Fruit fly (Drosophila melanogaster) whole organism, embryonic: ENCODE measurements around the gene CG32276.
A peak's percentile ranks its signal among the peaks of the same experiment; 100 is the strongest.

Experiments used
- Ada2b ChIP-seq: fragments of 200-800 bp; sonication (Bioruptor generic); IDR thresholded peaks from 2 replicates; pipeline ENCODE4 v1.3.6; 2022; ENCODE audit warnings: missing biosample characterization, missing genetic modification characterization
- B-H1 ChIP-seq: fragments of 200-800 bp; sonication (Bioruptor generic); IDR thresholded peaks from 3 replicates; pipeline ENCODE4 v1.3.6; 2022; ENCODE audit warnings: missing biosample characterization, missing genetic modification characterization
- C15 ChIP-seq: fragments of 200-800 bp; sonication (Bioruptor generic); IDR thresholded peaks from 3 replicates; pipeline ENCODE4 v1.3.6; 2022; ENCODE audit warnings: missing biosample characterization, missing genetic modification characterization
- CG11695 ChIP-seq: fragments of 200-800 bp; sonication (Bioruptor generic); IDR thresholded peaks from 3 replicates; pipeline ENCODE4 v1.3.6; 2022; ENCODE audit warnings: missing biosample characterization, missing genetic modification characterization
- CG12659 ChIP-seq: fragments of 200-800 bp; sonication (Bioruptor generic); optimal IDR thresholded peaks from 3 replicates; lab custom pipeline; 2017; ENCODE audit warnings: mild to moderate bottlenecking, missing biosample characterization, missing genetic modification reagents, missing genetic modification characterization
- CG12769 ChIP-seq: fragments of 200-800 bp; sonication (Bioruptor generic); optimal IDR thresholded peaks from 2 replicates; lab custom pipeline; 2019; ENCODE audit warnings: missing biosample characterization, mild to moderate bottlenecking, missing genetic modification characterization, moderate library complexity
- CG13123 ChIP-seq: fragments of 200-800 bp; sonication (Bioruptor generic); optimal IDR thresholded peaks from 2 replicates; lab custom pipeline; 2016; ENCODE audit warnings: missing biosample characterization, missing genetic modification characterization
- CG14050 ChIP-seq: fragments of 200-800 bp; sonication (Bioruptor generic); IDR thresholded peaks from 3 replicates; pipeline ENCODE4 v1.3.6; 2022; ENCODE audit warnings: missing biosample characterization, missing genetic modification characterization
- CG15479 ChIP-seq: fragments of 200-800 bp; sonication (Bioruptor generic); optimal IDR thresholded peaks from 3 replicates; lab custom pipeline; 2019; ENCODE audit warnings: missing biosample characterization, mild to moderate bottlenecking, missing genetic modification characterization, moderate library complexity
- CG1647 ChIP-seq: fragments of 200-800 bp; sonication (Bioruptor generic); optimal IDR thresholded peaks from 3 replicates; lab custom pipeline; 2016; ENCODE audit warnings: missing biosample characterization, missing genetic modification characterization
- CG17912 ChIP-seq: fragments of 200-800 bp; sonication (Bioruptor generic); optimal IDR thresholded peaks from 2 replicates; lab custom pipeline; 2018; ENCODE audit warnings: missing biosample characterization, mild to moderate bottlenecking, missing genetic modification characterization
- CG18764 ChIP-seq: fragments of 200-800 bp; sonication (Bioruptor generic); optimal IDR thresholded peaks from 3 replicates; lab custom pipeline; 2016; ENCODE audit warnings: missing biosample characterization, missing genetic modification characterization
- CG31441 ChIP-seq: fragments of 200-800 bp; sonication (Bioruptor generic); IDR thresholded peaks from 2 replicates; pipeline ENCODE4 v1.3.6; 2022; ENCODE audit warnings: missing biosample characterization, missing genetic modification characterization
- CG33557 ChIP-seq: fragments of 200-800 bp; sonication (Bioruptor generic); optimal IDR thresholded peaks from 2 replicates; lab custom pipeline; 2019; ENCODE audit warnings: missing biosample characterization, mild to moderate bottlenecking, missing genetic modification characterization, moderate library complexity
- CG3847 ChIP-seq: fragments of 200-800 bp; sonication (Bioruptor generic); IDR thresholded peaks from 2 replicates; pipeline ENCODE4 v1.3.6; 2022; ENCODE audit warnings: missing biosample characterization, missing genetic modification characterization
- CG4854 ChIP-seq: fragments of 200-800 bp; sonication (Bioruptor generic); optimal IDR thresholded peaks from 2 replicates; lab custom pipeline; 2016; ENCODE audit warnings: missing biosample characterization, missing genetic modification characterization, inconsistent platforms
- CG8290 ChIP-seq, 3 experiments: fragments of 200-800 bp; sonication (Bioruptor generic); optimal IDR thresholded peaks; 2 replicates each; lab custom pipeline; 2016 to 2019; ENCODE audit warnings: missing biosample characterization in 3 of 3, missing genetic modification characterization in 3 of 3, mild to moderate bottlenecking in 2 of 3, moderate library complexity in 1 of 3
- CG8359 ChIP-seq: fragments of 200-800 bp; sonication (Bioruptor generic); optimal IDR thresholded peaks from 2 replicates; lab custom pipeline; 2017; ENCODE audit warnings: missing biosample characterization, mild to moderate bottlenecking, missing genetic modification characterization, borderline replicate concordance
- CG8765 ChIP-seq: fragments of 200-800 bp; sonication (Bioruptor generic); IDR thresholded peaks from 2 replicates; pipeline ENCODE4 v1.3.6; 2022; ENCODE audit warnings: missing biosample characterization, missing genetic modification characterization
- Camta ChIP-seq: fragments of 200-800 bp; sonication (Bioruptor generic); optimal IDR thresholded peaks from 2 replicates; lab custom pipeline; 2016; ENCODE audit warnings: missing biosample characterization, missing genetic modification characterization
- CrebB ChIP-seq: fragments of 200-800 bp; sonication (Bioruptor generic); optimal IDR thresholded peaks from 3 replicates; lab custom pipeline; 2018; ENCODE audit warnings: missing biosample characterization, mild to moderate bottlenecking, missing genetic modification characterization
- Dip3 ChIP-seq: fragments of 200-800 bp; sonication (Bioruptor generic); optimal IDR thresholded peaks from 3 replicates; lab custom pipeline; 2016; ENCODE audit warnings: missing biosample characterization, missing genetic modification characterization
- Dref ChIP-seq: fragments of 200-800 bp; sonication (Bioruptor generic); IDR thresholded peaks from 2 replicates; pipeline ENCODE4 v1.3.6; 2022; ENCODE audit warnings: missing biosample characterization, missing genetic modification characterization
- Ets65A ChIP-seq: fragments of 200-800 bp; sonication (Bioruptor generic); peaks from one replicate; lab custom pipeline; 2016; ENCODE audit warnings: missing biosample characterization, missing genetic modification characterization
- Gsc ChIP-seq: fragments of 200-800 bp; sonication (Bioruptor generic); IDR thresholded peaks from 2 replicates; pipeline ENCODE4 v1.3.6; 2022; ENCODE audit warnings: missing biosample characterization, missing genetic modification characterization
- Hr78 ChIP-seq, 2 experiments: fragments of 200-800 bp in 1 of 2; fragments of >200 bp in 1 of 2; sonication (Bioruptor generic) in 1 of 2; optimal IDR thresholded peaks; 2 replicates each; lab custom pipeline; 2017 to 2019; ENCODE audit warnings: missing biosample characterization in 2 of 2, missing genetic modification characterization in 2 of 2, mild to moderate bottlenecking in 1 of 2, moderate library complexity in 1 of 2
- Lpt ChIP-seq: fragments of >200 bp; optimal IDR thresholded peaks from 2 replicates; lab custom pipeline; 2018; ENCODE audit warnings: missing biosample characterization, missing genetic modification characterization
- Oli ChIP-seq: fragments of 200-800 bp; sonication (Bioruptor generic); optimal IDR thresholded peaks from 2 replicates; lab custom pipeline; 2018; ENCODE audit warnings: missing biosample characterization, mild to moderate bottlenecking, missing genetic modification characterization, moderate library complexity
- Opbp ChIP-seq: fragments of 200-800 bp; sonication (Bioruptor generic); IDR thresholded peaks from 3 replicates; pipeline ENCODE4 v1.3.6; 2022; ENCODE audit warnings: missing biosample characterization, missing genetic modification characterization; ENCODE audit not compliant: partially characterized antibody
- Vsx1 ChIP-seq: fragments of 200-800 bp; sonication (Bioruptor generic); optimal IDR thresholded peaks from 2 replicates; lab custom pipeline; 2017; ENCODE audit warnings: missing biosample characterization, mild to moderate bottlenecking, missing genetic modification characterization, missing genetic modification reagents
- YL-1 ChIP-seq: fragments of 200-800 bp; sonication (Bioruptor generic); optimal IDR thresholded peaks from 3 replicates; lab custom pipeline; 2017; ENCODE audit warnings: missing biosample characterization, mild to moderate bottlenecking, missing genetic modification characterization
- caup ChIP-seq: fragments of 200-800 bp; sonication (Bioruptor generic); optimal IDR thresholded peaks from 3 replicates; lab custom pipeline; 2017; ENCODE audit warnings: missing biosample characterization, mild to moderate bottlenecking, missing genetic modification characterization, moderate library complexity; ENCODE audit not compliant: severe bottlenecking
- dmrt99B ChIP-seq: fragments of 200-800 bp; sonication (Bioruptor generic); optimal IDR thresholded peaks from 2 replicates; lab custom pipeline; 2018; ENCODE audit warnings: missing biosample characterization, mild to moderate bottlenecking, missing genetic modification characterization, moderate library complexity
- eve ChIP-seq, 2 experiments: fragments of >200 bp; optimal IDR thresholded peaks; 2 replicates each; lab custom pipeline; 2017; ENCODE audit warnings: missing biosample characterization in 2 of 2, missing genetic modification characterization in 2 of 2
- ftz-f1 ChIP-seq: fragments of 200-800 bp; sonication (Bioruptor generic); optimal IDR thresholded peaks from 2 replicates; lab custom pipeline; 2016; ENCODE audit warnings: missing biosample characterization, missing genetic modification characterization
- fu2 ChIP-seq: fragments of 200-800 bp; sonication (Bioruptor generic); optimal IDR thresholded peaks from 2 replicates; lab custom pipeline; 2016; ENCODE audit warnings: missing biosample characterization, missing genetic modification characterization
- gce ChIP-seq: fragments of 200-800 bp; sonication (Bioruptor generic); IDR thresholded peaks from 3 replicates; pipeline ENCODE4 v1.3.6; 2022; ENCODE audit warnings: missing biosample characterization, missing genetic modification characterization
- her ChIP-seq: fragments of 200-800 bp; sonication (Bioruptor generic); optimal IDR thresholded peaks from 2 replicates; lab custom pipeline; 2016; ENCODE audit warnings: missing biosample characterization, missing genetic modification characterization
- lbe ChIP-seq: fragments of 200-800 bp; sonication (Bioruptor generic); optimal IDR thresholded peaks from 2 replicates; lab custom pipeline; 2016; ENCODE audit warnings: missing biosample characterization, mild to moderate bottlenecking, missing genetic modification characterization
- lola ChIP-seq, 3 experiments: fragments of >200 bp in 2 of 3; fragments of 200-800 bp in 1 of 3; sonication (Bioruptor generic) in 1 of 3; optimal IDR thresholded peaks; 2 replicates each; lab custom pipeline; 2017 to 2019; ENCODE audit warnings: missing biosample characterization in 3 of 3, missing genetic modification characterization in 3 of 3, mild to moderate bottlenecking in 1 of 3, moderate library complexity in 1 of 3
- pfk ChIP-seq: fragments of 200-800 bp; sonication (Bioruptor generic); optimal IDR thresholded peaks from 2 replicates; lab custom pipeline; 2018; ENCODE audit warnings: missing biosample characterization, mild to moderate bottlenecking, missing genetic modification characterization, moderate library complexity
- prd ChIP-seq, 3 experiments: fragments of >200 bp in 2 of 3; fragments of 200-800 bp in 1 of 3; sonication (Bioruptor generic) in 1 of 3; optimal IDR thresholded peaks in 2 of 3; IDR thresholded peaks in 1 of 3; 2 replicates in 2 of 3; 3 replicates in 1 of 3; pipeline versions ENCODE4 v1.3.6 to Lab custom; 2017 to 2022; ENCODE audit warnings: missing biosample characterization in 1 of 3, missing genetic modification characterization in 1 of 3
- pzg ChIP-seq: fragments of 200-800 bp; sonication (Bioruptor generic); optimal IDR thresholded peaks from 3 replicates; lab custom pipeline; 2018; ENCODE audit warnings: missing biosample characterization, mild to moderate bottlenecking, missing genetic modification characterization, moderate library complexity
- sc ChIP-seq, 3 experiments: fragments of >200 bp in 2 of 3; fragments of 200-800 bp in 1 of 3; sonication (Bioruptor generic) in 1 of 3; optimal IDR thresholded peaks; 2 replicates in 2 of 3; 3 replicates in 1 of 3; lab custom pipeline; 2017; ENCODE audit warnings: mild to moderate bottlenecking in 1 of 3, missing biosample characterization in 1 of 3, missing genetic modification characterization in 1 of 3, missing genetic modification reagents in 1 of 3
- shn ChIP-seq: fragments of 200-800 bp; sonication (Bioruptor generic); optimal IDR thresholded peaks from 3 replicates; lab custom pipeline; 2016; ENCODE audit warnings: missing biosample characterization, missing genetic modification characterization
- sisA ChIP-seq: fragments of 200-800 bp; sonication (Bioruptor generic); IDR thresholded peaks from 2 replicates; pipeline ENCODE4 v1.3.6; 2022; ENCODE audit warnings: missing biosample characterization, missing genetic modification characterization
- sob ChIP-seq: fragments of 200-800 bp; sonication (Bioruptor generic); IDR thresholded peaks from 2 replicates; pipeline ENCODE4 v1.3.6; 2022; ENCODE audit warnings: missing biosample characterization, missing genetic modification characterization
- stc ChIP-seq: fragments of 200-800 bp; sonication (Bioruptor generic); IDR thresholded peaks from 2 replicates; pipeline ENCODE4 v1.3.6; 2022; ENCODE audit warnings: missing biosample characterization, missing genetic modification characterization
- tgo ChIP-seq: fragments of 200-800 bp; sonication (Bioruptor generic); IDR thresholded peaks from 3 replicates; pipeline ENCODE4 v1.3.6; 2022; ENCODE audit warnings: missing biosample characterization, missing genetic modification characterization

The CG32276 gene

DNA sequence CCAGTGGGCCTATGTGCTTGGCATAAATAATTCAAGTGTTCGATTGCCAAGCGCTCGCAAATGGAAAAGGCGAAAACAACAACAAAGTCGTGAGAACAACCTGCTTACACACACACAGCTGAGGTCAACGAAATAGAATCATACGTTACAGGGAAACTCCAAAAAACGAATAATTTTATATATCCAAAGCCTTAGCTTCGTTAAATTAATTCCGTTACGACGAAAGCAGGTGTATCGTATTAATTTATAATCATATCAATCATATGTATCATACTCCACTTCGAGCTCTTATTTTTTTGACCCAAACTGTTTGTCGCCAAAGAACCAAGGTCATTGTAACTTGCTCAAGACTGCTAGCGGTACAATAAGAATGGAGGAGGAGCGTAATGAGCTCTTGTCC lies 19.4 kb downstream of the CG32276 start (continued):
- peak; percentile 81; the same call in 2 of the 3 replicates for TF ChIP-seq C15 (GFP tag; lab: Robert Waterston, UW)
- TF ChIP-seq shn (GFP tag; lab: Kevin White, UChicago): peak; percentile 43
- no peak for TF ChIP-seq CG13123
- peak; percentile 68 for TF ChIP-seq CG14050 (GFP tag; lab: Robert Waterston, UW)
- peak; percentile 93 for TF ChIP-seq ftz-f1 (GFP tag; lab: Kevin White, UChicago)
- no peak for TF ChIP-seq CG31441 (GFP tag; lab: Robert Waterston, UW)
- no peak for TF ChIP-seq eve (GFP tag; optimal IDR thresholded peaks at IDR 0.05; lab: Kevin White, UChicago)
- TF ChIP-seq CG12769: peak; percentile 90
- TF ChIP-seq sisA (GFP tag; lab: Robert Waterston, UW): peak; percentile 84
- peak; percentile 57; the same call in 1 of the 2 replicates for TF ChIP-seq Gsc (GFP tag; lab: Robert Waterston, UW)
- peak; percentile 1 for TF ChIP-seq pzg (GFP tag; lab: Kevin White, UChicago)
- TF ChIP-seq her: peak; percentile 76
- peak; percentile 76 for TF ChIP-seq CG18764 (GFP tag; lab: Kevin White, UChicago)
- TF ChIP-seq B-H1 (GFP tag; lab: Robert Waterston, UW): peak; percentile 90
- TF ChIP-seq tgo (GFP tag; lab: Robert Waterston, UW): peak; percentile 87
- peak; percentile 94 for TF ChIP-seq CG11695 (GFP tag; lab: Robert Waterston, UW)
- peak; percentile 86 for TF ChIP-seq Ets65A (GFP tag; lab: Kevin White, UChicago)
- TF ChIP-seq Vsx1 (GFP tag; lab: Kevin White, UChicago): no peak
- peak; percentile 81 for TF ChIP-seq CG12659
- peak; percentile 62 for TF ChIP-seq CG33557 (GFP tag; lab: Kevin White, UChicago)
- TF ChIP-seq CG8765 (GFP tag; lab: Robert Waterston, UW): peak; percentile 71
- peak; percentile 79 for TF ChIP-seq CG8359
- TF ChIP-seq CG8290 (GFP tag; optimal IDR thresholded peaks at IDR 0.05; lab: Kevin White, UChicago): peak; percentile 79
- no peak for TF ChIP-seq CG8290 (tag; optimal IDR thresholded peaks at IDR 0.05; lab: Kevin White, UChicago)
- TF ChIP-seq fu2 (GFP tag; lab: Kevin White, UChicago): peak; percentile 43
- TF ChIP-seq CG1647 (GFP tag; lab: Kevin White, UChicago): peak; percentile 61
- TF ChIP-seq dmrt99B (tag; lab: Kevin White, UChicago): no peak
- no peak for TF ChIP-seq CG17912 (GFP tag; lab: Kevin White, UChicago)
- peak; percentile 87 for TF ChIP-seq Oli (tag; lab: Kevin White, UChicago)
- no peak for TF ChIP-seq pfk
- TF ChIP-seq sc (optimal IDR thresholded peaks at IDR 0.05; lab: Kevin White, UChicago): no peak
- TF ChIP-seq sc (GFP tag; optimal IDR thresholded peaks at IDR 0.05; lab: Kevin White, UChicago): peak; percentile 50
- TF ChIP-seq Lpt (GFP tag; lab: Kevin White, UChicago): no peak
- TF ChIP-seq lbe (GFP tag; lab: Kevin White, UChicago): peak; percentile 88
- peak; percentile 85 for TF ChIP-seq CG4854 (GFP tag; lab: Kevin White, UChicago)
- TF ChIP-seq Opbp (GFP tag; lab: Robert Waterston, UW): no peak
- peak; percentile 86 for TF ChIP-seq caup (GFP tag; lab: Kevin White, UChicago)
- TF ChIP-seq CrebB: peak; percentile 70
- TF ChIP-seq YL-1 (GFP tag; lab: Kevin White, UChicago): peak; percentile 42
- peak; percentile 70 for TF ChIP-seq CG3847 (GFP tag; lab: Robert Waterston, UW)
- TF ChIP-seq gce (GFP tag; lab: Robert Waterston, UW): peak; percentile 85
- TF ChIP-seq Camta (GFP tag; lab: Kevin White, UChicago): peak; percentile 82
- no peak for TF ChIP-seq CG15479 (GFP tag; lab: Kevin White, UChicago)
- no peak for TF ChIP-seq Hr78 (GFP tag; optimal IDR thresholded peaks at IDR 0.05; lab: Kevin White, UChicago)
- no peak for TF ChIP-seq Dref (GFP tag; lab: Robert Waterston, UW)
- peak in 1 of 3 experiments; percentile 80 for TF ChIP-seq lola (GFP tag; optimal IDR thresholded peaks at IDR 0.05; lab: Kevin White, UChicago)
- TF ChIP-seq Dip3 (GFP tag; lab: Kevin White, UChicago): peak; percentile 77
- TF ChIP-seq stc: peak; percentile 85
- no peak for TF ChIP-seq prd (optimal IDR thresholded peaks at IDR 0.05; lab: Kevin White, UChicago)
- TF ChIP-seq prd (GFP tag; IDR thresholded peaks at IDR 0.05; lab: Robert Waterston, UW): peak; percentile 94
- TF ChIP-seq Ada2b (GFP tag; lab: Robert Waterston, UW): peak; percentile 94
- peak; percentile 89 for TF ChIP-seq sob
